Worm (Caenorhabditis elegans): ENCODE results near the gene repo-1.

Gene repo-1

ce11 chrIV:12044844-12045738 lies 39.2 kb upstream of the repo-1 start (continued):
- no peak for TF ChIP-seq nhr-77 (tag; optimal IDR thresholded peaks at IDR 0.05)
- no peak for TF ChIP-seq nhr-28 (tag; optimal IDR thresholded peaks at IDR 0.05)

- no peak for TF ChIP-seq dsc-1 (tag; optimal IDR thresholded peaks at IDR 0.05)
- no peak for TF ChIP-seq skn-1 (tag; optimal IDR thresholded peaks at IDR 0.05)
- peak; percentile 74 for TF ChIP-seq elt-2 (tag; optimal IDR thresholded peaks at IDR 0.05)
- TF ChIP-seq lin-13 (GFP tag; optimal IDR thresholded peaks at IDR 0.05): no peak
- no peak for TF ChIP-seq unc-62 (GFP tag; optimal IDR thresholded peaks at IDR 0.05)
- peak; percentile 5; the same call in 1 of the 2 replicates for TF ChIP-seq nhr-19 (GFP tag; conservative IDR thresholded peaks at IDR 0.05)
- TF ChIP-seq nhr-85 (tag): peak; percentile 86
- TF ChIP-seq lin-35 (GFP tag; optimal IDR thresholded peaks at IDR 0.05): peak in 1 of 2 experiments; percentile 52
- no peak for TF ChIP-seq grh-1 (GFP tag; IDR thresholded peaks at IDR 0.05)
- no peak for TF ChIP-seq nhr-47 (tag; optimal IDR thresholded peaks at IDR 0.05)
- no peak for TF ChIP-seq ceh-90 (tag; optimal IDR thresholded peaks at IDR 0.05)
- TF ChIP-seq lsy-2 (tag; optimal IDR thresholded peaks at IDR 0.05): peak in 1 of 2 experiments; percentile 50
- no peak for TF ChIP-seq swsn-7 (tag; optimal IDR thresholded peaks at IDR 0.05)
- peak; percentile 60 for TF ChIP-seq lin-14 (GFP tag; optimal IDR thresholded peaks at IDR 0.05)
- no peak for TF ChIP-seq C34B4.2 (tag; optimal IDR thresholded peaks at IDR 0.05)
- TF ChIP-seq fkh-4 (tag; optimal IDR thresholded peaks at IDR 0.05; ENCODE audit: borderline replicate concordance): no peak
- TF ChIP-seq pax-3 (tag; optimal IDR thresholded peaks at IDR 0.05): no peak
- no peak for TF ChIP-seq ceh-88 (GFP tag; IDR thresholded peaks at IDR 0.05)
- no peak for TF ChIP-seq mep-1 (tag; optimal IDR thresholded peaks at IDR 0.05)
- TF ChIP-seq nhr-76 (tag; optimal IDR thresholded peaks at IDR 0.05): no peak
- TF ChIP-seq mab-9 (GFP tag; IDR thresholded peaks at IDR 0.05): no peak
- no peak for TF ChIP-seq Y116A8C.19 (tag; optimal IDR thresholded peaks at IDR 0.05; ENCODE audit: borderline replicate concordance)
- TF ChIP-seq snpc-4 (tag; optimal IDR thresholded peaks at IDR 0.05): no peak
- TF ChIP-seq isw-1 (GFP tag; IDR thresholded peaks at IDR 0.05): no peak
- TF ChIP-seq snu-23 (GFP tag; optimal IDR thresholded peaks at IDR 0.05): peak; percentile 40
- no peak for TF ChIP-seq ets-5 (GFP tag; IDR thresholded peaks at IDR 0.05)
- TF ChIP-seq aha-1 (tag; optimal IDR thresholded peaks at IDR 0.05): no peak
- TF ChIP-seq fkh-8 (tag; optimal IDR thresholded peaks at IDR 0.05): no peak
- no peak for TF ChIP-seq vab-15 (tag; optimal IDR thresholded peaks at IDR 0.05)
- no peak for TF ChIP-seq unc-30 (tag; optimal IDR thresholded peaks at IDR 0.05)
- no peak for TF ChIP-seq ztf-11 (tag; optimal IDR thresholded peaks at IDR 0.05)
- TF ChIP-seq ces-1 (GFP tag; optimal IDR thresholded peaks at IDR 0.05): no peak
- TF ChIP-seq blmp-1 (tag; optimal IDR thresholded peaks at IDR 0.05): peak; percentile 20
- no peak for TF ChIP-seq mdl-1 (tag; optimal IDR thresholded peaks at IDR 0.05)
- TF ChIP-seq pqm-1 (tag; optimal IDR thresholded peaks at IDR 0.05): no peak
- TF ChIP-seq zag-1 (tag; optimal IDR thresholded peaks at IDR 0.05): no peak
- no peak for TF ChIP-seq nhr-28 (tag; optimal IDR thresholded peaks at IDR 0.05)
- no peak for TF ChIP-seq sup-37 (GFP tag; optimal IDR thresholded peaks at IDR 0.05)
- no peak for TF ChIP-seq efl-1 (optimal IDR thresholded peaks at IDR 0.05)
- TF ChIP-seq efl-1 (GFP tag; optimal IDR thresholded peaks at IDR 0.05 in 1 of 2): peak in 1 of 2 experiments; percentile 82
- TF ChIP-seq sox-4 (tag; optimal IDR thresholded peaks at IDR 0.05): no peak
- TF ChIP-seq aly-2 (tag; optimal IDR thresholded peaks at IDR 0.05): no peak
- TF ChIP-seq dpl-1 (GFP tag; optimal IDR thresholded peaks at IDR 0.05): no peak
- no peak for TF ChIP-seq nhr-12 (tag; optimal IDR thresholded peaks at IDR 0.05)
- TF ChIP-seq alr-1 (tag; optimal IDR thresholded peaks at IDR 0.05; ENCODE audit: borderline replicate concordance): no peak
- TF ChIP-seq ceh-63 (GFP tag; optimal IDR thresholded peaks at IDR 0.05): no peak
- TF ChIP-seq mef-2 (tag; optimal IDR thresholded peaks at IDR 0.05): no peak
- no peak for TF ChIP-seq hlh-4 (tag; optimal IDR thresholded peaks at IDR 0.05)
Measured at ce11 chrIV:12046524-12047203, 37.6 kb upstream of the repo-1 start, which contains the start of gene T12G3.2. Gene T12G3.2, minus strand, starts transcription at chrIV:12046967.
